Fruit fly (Drosophila melanogaster): ENCODE measurements around the gene CG1578.
A peak's percentile ranks its signal among the peaks of the same experiment; 100 is the strongest.

Gene CG1578

DNA sequence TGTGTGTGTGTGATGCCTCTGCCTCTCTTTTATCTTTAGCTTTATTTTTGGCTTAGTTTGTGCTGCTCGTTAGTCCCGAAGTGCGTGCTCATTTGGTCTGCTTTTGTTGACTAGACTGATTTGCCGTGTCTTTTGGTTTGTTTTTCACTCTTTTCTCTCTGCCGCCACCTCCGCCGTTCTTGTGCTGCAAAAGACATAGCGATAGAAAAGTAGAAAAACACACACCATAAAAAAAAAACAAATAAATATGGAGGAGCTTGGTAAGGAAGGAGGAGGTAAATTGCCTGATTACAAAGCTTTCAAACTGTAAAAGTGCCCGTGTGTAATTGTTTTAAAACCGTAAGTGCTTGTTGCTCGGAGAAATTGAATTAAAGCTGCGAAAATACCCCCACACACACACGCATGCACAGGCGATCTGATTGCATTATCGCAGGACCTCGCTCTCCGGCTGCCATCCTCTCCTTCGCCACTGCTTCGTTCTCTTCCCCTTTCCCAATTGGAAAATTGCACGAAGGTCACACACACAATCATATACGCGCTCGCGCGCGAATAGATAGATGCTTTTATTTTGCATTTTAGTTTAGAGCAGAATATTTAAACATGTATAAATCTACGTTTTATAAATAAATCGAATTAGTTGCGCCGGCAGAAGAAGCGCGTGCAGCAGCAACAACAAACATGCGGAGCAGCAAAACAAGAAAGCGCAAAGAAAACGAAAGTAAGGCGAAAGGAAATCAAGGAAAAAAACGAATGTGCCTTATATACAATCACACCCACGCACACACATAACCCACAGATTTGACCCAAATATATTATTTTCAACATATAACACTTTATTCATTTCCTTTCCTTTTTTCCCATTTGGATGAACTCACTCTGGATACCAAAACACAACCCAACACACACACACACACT lies 738 bp downstream of the CG1578 start:
- TF ChIP-seq cic (GFP tag; optimal IDR thresholded peaks at IDR 0.05) = no peak
- TF ChIP-seq CG33017 (tag; optimal IDR thresholded peaks at IDR 0.05) = no peak
- TF ChIP-seq Mnt (GFP tag; optimal IDR thresholded peaks at IDR 0.05) = no peak
- no peak for TF ChIP-seq tj (GFP tag; optimal IDR thresholded peaks at IDR 0.05)
- TF ChIP-seq Clk (GFP tag; optimal IDR thresholded peaks at IDR 0.05) = no peak
- TF ChIP-seq toe (GFP tag; optimal IDR thresholded peaks at IDR 0.05) = no peak
- TF ChIP-seq Hr96 (GFP tag; optimal IDR thresholded peaks at IDR 0.05) = no peak
- no peak for TF ChIP-seq CG7045 (GFP tag; optimal IDR thresholded peaks at IDR 0.05)
- TF ChIP-seq CG5204 (GFP tag; optimal IDR thresholded peaks at IDR 0.05) = no peak
- TF ChIP-seq cnc (optimal IDR thresholded peaks at IDR 0.05) = no peak
- TF ChIP-seq CG1620 (GFP tag; optimal IDR thresholded peaks at IDR 0.05) = no peak
- TF ChIP-seq CG12768 (GFP tag; optimal IDR thresholded peaks at IDR 0.05) = no peak
- TF ChIP-seq kay (GFP tag; ENCODE audit: borderline replicate concordance) = no peak

DNA sequence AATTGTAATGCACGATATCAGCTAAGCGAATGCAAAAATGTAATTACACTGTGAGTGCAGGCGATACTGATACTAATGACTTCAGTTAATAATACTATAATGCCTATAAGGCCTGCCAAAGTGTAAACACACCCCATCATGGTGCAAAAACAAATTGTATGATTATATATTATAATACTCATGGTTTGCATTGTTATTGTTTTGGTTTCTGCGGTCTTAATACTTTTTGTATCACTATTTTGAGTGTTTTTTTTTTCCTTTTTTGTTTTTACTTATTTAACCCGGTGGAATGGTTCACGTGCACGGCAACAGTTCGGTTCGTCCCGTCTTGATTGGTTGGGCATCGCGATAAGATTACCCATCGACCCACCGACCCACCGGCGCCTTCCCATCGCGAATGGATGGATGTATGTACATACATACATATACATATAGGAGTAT lies 2.6 kb downstream of the CG1578 start:
- TF ChIP-seq kay (GFP tag; ENCODE audit: borderline replicate concordance) = peak; percentile 96
- no peak for TF ChIP-seq Clk (GFP tag; optimal IDR thresholded peaks at IDR 0.05)
- TF ChIP-seq CG12768 (GFP tag; optimal IDR thresholded peaks at IDR 0.05) = no peak
- TF ChIP-seq CG1620 (GFP tag; optimal IDR thresholded peaks at IDR 0.05) = no peak
- peak; percentile 52 for TF ChIP-seq Mnt (GFP tag; optimal IDR thresholded peaks at IDR 0.05)
- no peak for TF ChIP-seq toe (GFP tag; optimal IDR thresholded peaks at IDR 0.05)
- TF ChIP-seq tj (GFP tag; optimal IDR thresholded peaks at IDR 0.05) = peak; percentile 8
- TF ChIP-seq cic (GFP tag; optimal IDR thresholded peaks at IDR 0.05) = peak; percentile 75
- TF ChIP-seq CG5204 (GFP tag; optimal IDR thresholded peaks at IDR 0.05) = no peak
- TF ChIP-seq CG14711 (tag; optimal IDR thresholded peaks at IDR 0.05) = no peak
- TF ChIP-seq ovo (GFP tag; optimal IDR thresholded peaks at IDR 0.05) = no peak
- no peak for TF ChIP-seq CG7101 (tag; optimal IDR thresholded peaks at IDR 0.05)
- TF ChIP-seq pad (GFP tag; optimal IDR thresholded peaks at IDR 0.05) = no peak
- peak; percentile 27 for TF ChIP-seq CG11617 (GFP tag; optimal IDR thresholded peaks at IDR 0.05)
- no peak for TF ChIP-seq Hr96 (GFP tag; optimal IDR thresholded peaks at IDR 0.05)

DNA sequence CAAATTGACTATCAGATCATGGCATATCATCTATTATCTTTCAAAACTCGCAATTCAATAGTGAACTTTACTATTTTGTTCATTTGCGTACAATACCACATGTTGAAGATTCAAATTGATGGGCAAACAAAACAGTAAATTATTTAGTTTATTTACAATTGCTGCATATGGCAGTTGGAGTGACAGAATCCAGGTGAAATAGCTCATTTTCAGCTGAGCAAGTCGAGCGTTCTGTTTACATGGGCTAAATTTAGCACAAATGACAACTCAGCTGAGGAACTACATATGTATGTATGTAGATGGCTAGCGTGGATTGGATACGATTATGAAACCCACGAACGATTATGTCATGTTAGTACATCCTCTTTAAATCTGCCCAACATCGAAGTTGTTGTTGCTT lies 3.5 kb downstream of the CG1578 start:
- TF ChIP-seq CG14711 (tag; optimal IDR thresholded peaks at IDR 0.05) = peak; percentile 21
- TF ChIP-seq CG7101 (tag; optimal IDR thresholded peaks at IDR 0.05) = no peak
- TF ChIP-seq CG11617 (GFP tag; optimal IDR thresholded peaks at IDR 0.05) = no peak
- no peak for TF ChIP-seq cnc (optimal IDR thresholded peaks at IDR 0.05)
- peak; percentile 39 for TF ChIP-seq kay (GFP tag; ENCODE audit: borderline replicate concordance)
- TF ChIP-seq Hr96 (GFP tag; optimal IDR thresholded peaks at IDR 0.05) = no peak
- TF ChIP-seq CG7045 (GFP tag; optimal IDR thresholded peaks at IDR 0.05) = no peak

DNA sequence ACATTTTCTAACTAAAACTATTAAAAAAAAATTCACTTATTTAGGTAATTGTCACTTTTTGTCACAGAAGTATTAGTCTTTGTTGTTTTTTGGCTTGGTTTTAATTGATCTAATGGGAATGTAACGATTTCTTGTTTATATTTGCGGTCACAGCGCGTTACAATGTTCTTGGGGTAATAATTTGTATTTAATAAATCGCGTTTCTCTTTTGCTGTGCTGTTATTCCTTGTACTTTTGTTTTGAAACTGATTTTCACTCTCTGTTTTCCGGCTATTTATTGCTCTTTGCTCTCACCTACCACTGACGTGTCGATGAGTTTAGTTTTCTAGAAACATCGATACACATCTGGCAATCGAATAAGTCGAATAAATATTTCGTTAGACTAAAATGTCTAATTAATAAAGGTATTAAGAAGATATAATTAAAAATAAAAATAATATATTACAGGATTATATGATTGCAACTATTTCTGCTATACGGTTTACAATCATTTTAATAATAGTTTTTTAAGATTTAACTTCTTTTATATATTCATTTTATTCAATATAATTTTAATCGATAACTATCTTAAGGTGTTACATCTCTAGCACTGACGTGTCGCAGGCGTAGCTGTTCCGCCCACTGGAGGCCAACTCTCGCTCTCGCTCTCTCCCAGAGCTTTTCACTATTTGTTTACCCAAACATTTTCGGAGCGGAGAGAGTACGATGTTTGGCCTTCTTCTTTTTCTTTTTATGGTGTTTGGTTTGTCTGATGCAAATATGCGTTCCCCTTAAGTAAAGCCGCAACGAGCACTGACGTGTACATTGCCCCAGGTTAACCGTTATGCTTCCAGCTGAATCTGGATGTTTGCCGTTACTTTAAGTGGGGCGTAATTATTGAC lies 9.2 kb downstream of the CG1578 start, which contains the start of gene Hsc70-3:
TSS of gene Hsc70-3 (minus strand) at position 251 of the 881 bp plus-strand sequence.
- TF ChIP-seq CG7101 (tag; optimal IDR thresholded peaks at IDR 0.05) (peak; percentile 77), toe (GFP tag; optimal IDR thresholded peaks at IDR 0.05) (no peak), CG12768 (GFP tag; optimal IDR thresholded peaks at IDR 0.05) (peak; percentile 16), CG5204 (GFP tag; optimal IDR thresholded peaks at IDR 0.05) (no peak), CG11617 (GFP tag; optimal IDR thresholded peaks at IDR 0.05) (peak; percentile 67), CG33017 (tag; optimal IDR thresholded peaks at IDR 0.05) (peak; percentile 52), CG1620 (GFP tag; optimal IDR thresholded peaks at IDR 0.05) (no peak), Clk (GFP tag; optimal IDR thresholded peaks at IDR 0.05) (no peak), Crg-1 (GFP tag; optimal IDR thresholded peaks at IDR 0.05) (no peak), CG14711 (tag; optimal IDR thresholded peaks at IDR 0.05) (peak; percentile 71), cic (GFP tag; optimal IDR thresholded peaks at IDR 0.05) (no peak), kay (GFP tag; ENCODE audit: borderline replicate concordance) (no peak), cnc (optimal IDR thresholded peaks at IDR 0.05) (no peak), Hr96 (GFP tag; optimal IDR thresholded peaks at IDR 0.05) (no peak), CG7045 (GFP tag; optimal IDR thresholded peaks at IDR 0.05) (no peak), tj (GFP tag; optimal IDR thresholded peaks at IDR 0.05) (peak; percentile 37), pad (GFP tag; optimal IDR thresholded peaks at IDR 0.05) (peak; percentile 99), ovo (GFP tag; optimal IDR thresholded peaks at IDR 0.05) (peak; percentile 97), Mnt (GFP tag; optimal IDR thresholded peaks at IDR 0.05) (no peak), bab1 (GFP tag; optimal IDR thresholded peaks at IDR 0.05) (peak; percentile 54)

DNA sequence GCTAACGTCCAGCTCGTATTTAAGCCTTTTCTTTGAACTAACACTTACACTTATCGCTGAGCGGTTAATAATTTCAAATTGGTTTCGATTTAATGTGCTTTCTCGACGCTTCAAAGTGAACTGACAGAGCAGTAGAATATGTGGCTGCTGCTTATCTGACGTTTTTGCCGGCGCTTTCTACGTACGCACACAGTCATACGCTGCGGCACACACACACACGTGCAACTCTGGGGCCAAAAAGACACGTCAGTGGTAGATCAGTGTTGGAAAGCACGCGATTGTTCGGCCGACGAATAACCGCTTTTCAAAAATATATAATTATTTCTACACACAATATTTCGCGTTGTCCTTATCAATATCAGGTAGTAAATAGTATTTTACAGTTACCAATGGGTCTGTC lies 10.2 kb downstream of the CG1578 start:
- TF ChIP-seq Hr96 (GFP tag; optimal IDR thresholded peaks at IDR 0.05) = no peak
- TF ChIP-seq cnc (optimal IDR thresholded peaks at IDR 0.05) = no peak
- peak; percentile 1 for TF ChIP-seq toe (GFP tag; optimal IDR thresholded peaks at IDR 0.05)
- peak; percentile 37 for TF ChIP-seq bab1 (GFP tag; optimal IDR thresholded peaks at IDR 0.05)
- TF ChIP-seq CG33017 (tag; optimal IDR thresholded peaks at IDR 0.05) = peak; percentile 7
- peak; percentile 76 for TF ChIP-seq Mnt (GFP tag; optimal IDR thresholded peaks at IDR 0.05)
- TF ChIP-seq CG12768 (GFP tag; optimal IDR thresholded peaks at IDR 0.05) = peak; percentile 42
- peak; percentile 50 for TF ChIP-seq tj (GFP tag; optimal IDR thresholded peaks at IDR 0.05)
- TF ChIP-seq Crg-1 (GFP tag; optimal IDR thresholded peaks at IDR 0.05) = peak; percentile 85
- peak; percentile 48 for TF ChIP-seq CG14711 (tag; optimal IDR thresholded peaks at IDR 0.05)
- TF ChIP-seq ovo (GFP tag; optimal IDR thresholded peaks at IDR 0.05) = peak; percentile 63
- peak; percentile 35 for TF ChIP-seq cic (GFP tag; optimal IDR thresholded peaks at IDR 0.05)
- TF ChIP-seq Clk (GFP tag; optimal IDR thresholded peaks at IDR 0.05) = no peak
- peak; percentile 66 for TF ChIP-seq CG7101 (tag; optimal IDR thresholded peaks at IDR 0.05)
- TF ChIP-seq CG1620 (GFP tag; optimal IDR thresholded peaks at IDR 0.05) = peak; percentile 71
- no peak for TF ChIP-seq CG7045 (GFP tag; optimal IDR thresholded peaks at IDR 0.05)
- TF ChIP-seq pad (GFP tag; optimal IDR thresholded peaks at IDR 0.05) = peak; percentile 61
- TF ChIP-seq kay (GFP tag; ENCODE audit: borderline replicate concordance) = peak; percentile 73
- no peak for TF ChIP-seq CG5204 (GFP tag; optimal IDR thresholded peaks at IDR 0.05)
- no peak for TF ChIP-seq CG11617 (GFP tag; optimal IDR thresholded peaks at IDR 0.05)

Data from whole organism, adult.